Fruit fly (Drosophila melanogaster) S2 (cell line): ENCODE measurements around the gene CG17283.

Experiments used
- CG8478 ChIP-seq: fragments of >200 bp; optimal IDR thresholded peaks from 2 replicates; lab custom pipeline; 2018
- CTCF ChIP-seq, 2 experiments: fragments of >200 bp; optimal IDR thresholded peaks; 2 replicates each; lab custom pipeline; 2018

dm6 chr3R:17430481-17430880 lies 22.8 kb downstream of the CG17283 start:
- TF ChIP-seq CG8478 (no peak), CTCF (optimal IDR thresholded peaks at IDR 0.05; lab: Kevin White, UChicago) (no peak)
